Worm (Caenorhabditis elegans): ENCODE data around the gene mcd-1.

DNA sequence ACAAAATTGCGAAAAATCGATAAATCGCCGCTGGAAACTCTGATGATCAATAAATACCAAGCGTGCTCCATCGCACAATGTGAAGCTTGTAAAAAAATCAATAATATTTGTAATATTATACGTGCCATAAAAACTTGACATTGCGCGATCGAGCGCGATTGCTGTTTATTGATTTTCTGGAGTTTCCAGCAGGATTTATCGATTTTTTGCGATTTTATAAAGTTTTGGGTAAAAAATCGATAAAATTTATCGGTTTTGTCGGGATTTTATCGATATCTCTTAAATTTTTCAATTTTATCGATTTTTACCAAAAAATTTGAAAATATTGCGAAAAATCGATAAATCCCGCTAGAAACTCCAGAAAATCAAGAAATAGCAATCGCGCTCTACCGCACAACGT, 11.4 kb downstream of the mcd-1 start:
- no peak for TF ChIP-seq sea-2 (GFP tag; optimal IDR thresholded peaks at IDR 0.05)
- TF ChIP-seq fkh-10 (GFP tag; optimal IDR thresholded peaks at IDR 0.05) = no peak
- no peak for TF ChIP-seq ceh-82 (tag; optimal IDR thresholded peaks at IDR 0.05)
- no peak for TF ChIP-seq unc-62 (GFP tag; optimal IDR thresholded peaks at IDR 0.05)
- no peak for TF ChIP-seq R02D3.7 (tag; optimal IDR thresholded peaks at IDR 0.05)
- TF ChIP-seq aly-2 (tag; optimal IDR thresholded peaks at IDR 0.05) = no peak
- TF ChIP-seq nhr-11 (tag; optimal IDR thresholded peaks at IDR 0.05) = no peak
- TF ChIP-seq tbx-2 (tag; optimal IDR thresholded peaks at IDR 0.05) = no peak
- no peak for TF ChIP-seq skn-1 (tag; optimal IDR thresholded peaks at IDR 0.05)

Data from whole organism, L3 larva.